Worm (Caenorhabditis elegans): ENCODE results near the gene anoh-2.
A peak's percentile ranks its signal among the peaks of the same experiment; 100 is the strongest.

The anoh-2 gene

ce11 chrIV:14656573-14657129, 1.5 kb upstream of the anoh-2 start, which contains the start of gene Y57G11C.33:
Y57G11C.33 (plus strand) TSS chrIV:14657079.
- peak; percentile 14 for TF ChIP-seq F13C5.2 (tag; optimal IDR thresholded peaks at IDR 0.05)
- TF ChIP-seq aly-1 (tag; optimal IDR thresholded peaks at IDR 0.05), result no peak

- TF ChIP-seq ama-1 (optimal IDR thresholded peaks at IDR 0.05) (no peak), sea-1 (GFP tag; conservative IDR thresholded peaks at IDR 0.05) (no peak), scrt-1 (GFP tag; IDR thresholded peaks at IDR 0.05) (no peak), flt-1 (GFP tag; IDR thresholded peaks at IDR 0.05) (no peak), tbx-37 (GFP tag; conservative IDR thresholded peaks at IDR 0.05) (no peak), ceh-36 (tag; optimal IDR thresholded peaks at IDR 0.05) (no peak), hnd-1 (tag; optimal IDR thresholded peaks at IDR 0.05) (no peak), ets-7 (tag; optimal IDR thresholded peaks at IDR 0.05) (no peak), tbx-11 (GFP tag; IDR thresholded peaks at IDR 0.05) (no peak), hmg-4 (GFP tag; optimal IDR thresholded peaks at IDR 0.05) (no peak), B0310.2 (tag; optimal IDR thresholded peaks at IDR 0.05) (no peak), F13C5.2 (tag; optimal IDR thresholded peaks at IDR 0.05) (no peak), aly-1 (tag; optimal IDR thresholded peaks at IDR 0.05) (no peak), pes-1 (GFP tag; IDR thresholded peaks at IDR 0.05) (no peak), ceh-13 (GFP tag; optimal IDR thresholded peaks at IDR 0.05) (no peak), hmbx-1 (tag; optimal IDR thresholded peaks at IDR 0.05) (no peak)
Measured at ce11 chrIV:14658927-14659326, 819 bp downstream of the anoh-2 start.

DNA sequence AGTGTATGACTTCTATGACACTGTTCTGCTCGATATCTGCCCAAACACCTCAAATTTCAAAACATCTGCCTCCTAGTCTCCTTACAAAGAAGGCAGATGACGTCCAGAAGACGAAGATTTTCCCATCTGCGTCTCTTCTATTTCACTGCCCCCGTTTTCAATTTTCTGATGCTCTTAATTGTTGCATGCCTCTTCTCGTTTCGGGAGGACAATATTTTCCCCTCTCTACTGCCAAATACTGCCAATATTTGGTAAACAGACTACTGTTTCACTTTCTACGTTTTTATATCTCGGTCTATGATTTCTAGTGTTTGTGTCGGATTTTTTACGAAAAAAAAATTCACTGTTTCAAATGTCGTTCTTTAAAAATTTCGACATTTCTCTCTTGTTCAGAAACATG, 3.3 kb downstream of the anoh-2 start:
- TF ChIP-seq B0310.2 (tag; optimal IDR thresholded peaks at IDR 0.05) (no peak), aly-1 (tag; optimal IDR thresholded peaks at IDR 0.05) (no peak), ama-1 (optimal IDR thresholded peaks at IDR 0.05) (no peak), tbx-11 (GFP tag; IDR thresholded peaks at IDR 0.05) (no peak), F13C5.2 (tag; optimal IDR thresholded peaks at IDR 0.05) (no peak), sea-1 (GFP tag; conservative IDR thresholded peaks at IDR 0.05) (no peak), flt-1 (GFP tag; IDR thresholded peaks at IDR 0.05) (no peak), hnd-1 (tag; optimal IDR thresholded peaks at IDR 0.05) (no peak), ceh-36 (tag; optimal IDR thresholded peaks at IDR 0.05) (no peak), hmbx-1 (tag; optimal IDR thresholded peaks at IDR 0.05) (no peak), tra-4 (tag; optimal IDR thresholded peaks at IDR 0.05) (no peak), hmg-4 (GFP tag; optimal IDR thresholded peaks at IDR 0.05) (no peak), scrt-1 (GFP tag; IDR thresholded peaks at IDR 0.05) (no peak), pes-1 (GFP tag; IDR thresholded peaks at IDR 0.05) (no peak), ceh-13 (GFP tag; optimal IDR thresholded peaks at IDR 0.05) (no peak), tbx-37 (GFP tag; conservative IDR thresholded peaks at IDR 0.05) (no peak), ets-7 (tag; optimal IDR thresholded peaks at IDR 0.05) (no peak)

ce11 chrIV:14675789-14676188, 17.7 kb downstream of the anoh-2 start:
- TF ChIP-seq hnd-1 (tag; optimal IDR thresholded peaks at IDR 0.05), result no peak
- TF ChIP-seq tbx-11 (GFP tag; IDR thresholded peaks at IDR 0.05), result no peak
- no peak for TF ChIP-seq scrt-1 (GFP tag; IDR thresholded peaks at IDR 0.05)
- TF ChIP-seq aly-1 (tag; optimal IDR thresholded peaks at IDR 0.05), result no peak
- no peak for TF ChIP-seq ceh-36 (tag; optimal IDR thresholded peaks at IDR 0.05)
- no peak for TF ChIP-seq sea-1 (GFP tag; conservative IDR thresholded peaks at IDR 0.05)
- no peak for TF ChIP-seq pes-1 (GFP tag; IDR thresholded peaks at IDR 0.05)
- TF ChIP-seq ama-1 (optimal IDR thresholded peaks at IDR 0.05), result no peak
- no peak for TF ChIP-seq flt-1 (GFP tag; IDR thresholded peaks at IDR 0.05)
- no peak for TF ChIP-seq hmg-4 (GFP tag; optimal IDR thresholded peaks at IDR 0.05)
- no peak for TF ChIP-seq tra-4 (tag; optimal IDR thresholded peaks at IDR 0.05)

DNA sequence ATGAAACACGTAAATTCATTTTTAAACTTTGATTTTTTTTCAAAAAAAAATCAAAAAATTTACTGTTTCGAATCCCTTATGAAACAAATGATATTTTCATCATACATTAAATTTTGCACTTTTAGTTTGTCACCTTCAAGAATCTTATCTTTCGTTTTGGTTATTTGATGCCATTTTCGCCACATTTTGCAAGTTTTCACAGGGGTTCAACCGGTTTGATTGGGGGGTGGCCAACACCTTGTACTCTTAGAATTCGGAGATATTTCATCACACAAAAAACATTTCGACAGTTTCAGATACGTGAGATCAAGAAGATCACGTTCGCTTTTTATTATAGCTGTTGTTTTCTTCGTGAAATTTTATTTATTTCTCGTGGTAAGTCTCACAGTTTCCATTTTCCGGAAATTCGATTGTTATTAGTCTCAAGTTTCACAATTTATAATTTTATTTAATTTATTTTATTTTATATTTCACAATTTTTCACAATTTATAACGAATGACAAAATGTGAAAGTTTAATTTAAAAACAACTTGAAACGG, 19.1 kb downstream of the anoh-2 start, which contains the start of gene Y57G11C.31:
Gene Y57G11C.31 (plus strand): TSS at position 276 of the 539 bp plus-strand sequence.
- TF ChIP-seq hmbx-1 (tag; optimal IDR thresholded peaks at IDR 0.05), result no peak
- no peak for TF ChIP-seq sea-1 (GFP tag; conservative IDR thresholded peaks at IDR 0.05)
- TF ChIP-seq tbx-37 (GFP tag; conservative IDR thresholded peaks at IDR 0.05), result no peak
- no peak for TF ChIP-seq ceh-36 (tag; optimal IDR thresholded peaks at IDR 0.05)
- TF ChIP-seq ceh-13 (GFP tag; optimal IDR thresholded peaks at IDR 0.05), result no peak
- no peak for TF ChIP-seq scrt-1 (GFP tag; IDR thresholded peaks at IDR 0.05)
- TF ChIP-seq ets-7 (tag; optimal IDR thresholded peaks at IDR 0.05), result no peak

DNA sequence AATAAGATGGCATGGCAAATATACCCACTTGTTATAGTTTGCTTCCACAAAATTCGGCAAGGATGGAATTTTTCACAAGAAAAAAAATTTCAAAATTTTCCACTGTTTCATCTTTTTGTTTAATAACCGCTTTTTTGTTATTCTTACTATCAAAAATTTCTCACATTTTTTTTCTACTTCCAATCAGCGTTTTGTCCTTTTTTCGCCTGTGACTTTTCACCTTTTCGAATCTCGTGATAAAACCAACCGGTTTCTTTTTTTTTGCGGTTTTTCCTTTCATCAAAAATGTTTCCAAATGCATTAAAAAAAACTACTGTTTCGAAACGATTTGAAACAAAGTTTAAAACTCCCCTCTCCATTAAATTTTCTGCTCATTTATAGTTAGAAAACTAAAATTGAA, 21.0 kb downstream of the anoh-2 start:
- TF ChIP-seq ceh-13 (GFP tag; optimal IDR thresholded peaks at IDR 0.05) (no peak), tra-4 (tag; optimal IDR thresholded peaks at IDR 0.05) (no peak), F13C5.2 (tag; optimal IDR thresholded peaks at IDR 0.05) (no peak), hmbx-1 (tag; optimal IDR thresholded peaks at IDR 0.05) (no peak), tbx-37 (GFP tag; conservative IDR thresholded peaks at IDR 0.05) (no peak), hnd-1 (tag; optimal IDR thresholded peaks at IDR 0.05) (no peak), aly-1 (tag; optimal IDR thresholded peaks at IDR 0.05) (no peak), tbx-11 (GFP tag; IDR thresholded peaks at IDR 0.05) (no peak), hmg-4 (GFP tag; optimal IDR thresholded peaks at IDR 0.05) (no peak), pes-1 (GFP tag; IDR thresholded peaks at IDR 0.05) (no peak), ets-7 (tag; optimal IDR thresholded peaks at IDR 0.05) (no peak)

DNA sequence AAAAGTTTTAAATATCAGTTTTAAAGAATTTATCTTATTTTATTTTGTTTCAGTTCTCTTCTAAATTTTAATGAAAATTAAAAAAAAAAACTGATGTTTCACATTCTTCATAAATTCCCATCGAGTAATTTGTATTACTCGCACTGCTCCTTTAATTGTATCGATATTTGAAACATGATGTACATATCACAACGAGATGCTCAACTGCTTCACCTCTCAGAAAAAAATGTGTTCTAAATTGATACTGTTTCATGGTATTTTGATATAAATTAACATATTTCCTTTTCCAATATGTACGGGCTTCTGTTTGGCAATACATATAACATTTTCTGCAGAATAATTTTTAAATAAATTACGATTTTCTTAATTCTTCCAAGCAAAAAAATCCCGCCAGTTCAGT, 29.6 kb downstream of the anoh-2 start:
- TF ChIP-seq pes-1 (GFP tag; IDR thresholded peaks at IDR 0.05) (no peak), scrt-1 (GFP tag; IDR thresholded peaks at IDR 0.05) (no peak), ets-7 (tag; optimal IDR thresholded peaks at IDR 0.05) (no peak), sea-1 (GFP tag; conservative IDR thresholded peaks at IDR 0.05) (no peak), tbx-11 (GFP tag; IDR thresholded peaks at IDR 0.05) (no peak), flt-1 (GFP tag; IDR thresholded peaks at IDR 0.05) (no peak), hnd-1 (tag; optimal IDR thresholded peaks at IDR 0.05) (no peak), hmg-4 (GFP tag; optimal IDR thresholded peaks at IDR 0.05) (no peak), ceh-13 (GFP tag; optimal IDR thresholded peaks at IDR 0.05) (no peak), ama-1 (optimal IDR thresholded peaks at IDR 0.05) (no peak), tra-4 (tag; optimal IDR thresholded peaks at IDR 0.05) (no peak), aly-1 (tag; optimal IDR thresholded peaks at IDR 0.05) (no peak), hmbx-1 (tag; optimal IDR thresholded peaks at IDR 0.05) (no peak), tbx-37 (GFP tag; conservative IDR thresholded peaks at IDR 0.05) (no peak), ceh-36 (tag; optimal IDR thresholded peaks at IDR 0.05) (no peak)

Measured in whole organism, early embryonic.